Fruit fly (Drosophila melanogaster) whole organism, embryonic: ENCODE data around the gene Pat1.

ENCODE experiments used
- CG17361 ChIP-seq: fragments of 200-800 bp; sonication (Bioruptor generic); IDR thresholded peaks from 3 replicates; pipeline ENCODE4 v1.3.6; 2022; ENCODE audit warnings: missing biosample characterization, missing genetic modification characterization
- fru ChIP-seq: fragments of >200 bp; optimal IDR thresholded peaks from 2 replicates; lab custom pipeline; 2017
- lab ChIP-seq: fragments of 200-800 bp; sonication (Bioruptor generic); optimal IDR thresholded peaks from 3 replicates; lab custom pipeline; 2017; ENCODE audit warnings: missing biosample characterization, missing genetic modification characterization, mild to moderate bottlenecking, moderate library complexity, missing genetic modification reagents

dm6 chrX:6573799-6574198 is 16.8 kb upstream of the Pat1 start:
- TF ChIP-seq fru (lab: Kevin White, UChicago) (no peak), lab (GFP tag; lab: Kevin White, UChicago) (no peak), CG17361 (no peak)
